Worm (Caenorhabditis elegans) whole organism, L4 larva: ENCODE results near the gene ndab-1.

Experiments
- Y48G9A.11 ChIP-seq: fragments of 200-800 bp; sonication (Bioruptor generic); IDR thresholded peaks from 2 replicates; pipeline ENCODE4 v1.3.6; 2022; ENCODE audit warnings: missing genetic modification reagents, missing genetic modification characterization, missing compliant biosample characterization
- ama-1 ChIP-seq: fragments of 150-350 bp; optimal IDR thresholded peaks from 2 replicates; lab custom pipeline; 2014; ENCODE audit warnings: inconsistent platforms, mixed read lengths
- ces-1 ChIP-seq: fragments of 150-350 bp; sonication (generic microtip); optimal IDR thresholded peaks from 4 replicates; lab custom pipeline; 2014; ENCODE audit warnings: missing biosample characterization, missing genetic modification reagents, missing genetic modification characterization
- ctbp-1 ChIP-seq: fragments of 200-800 bp; sonication (Bioruptor generic); IDR thresholded peaks from 2 replicates; pipeline ENCODE4 v1.3.6; 2022; ENCODE audit warnings: missing genetic modification reagents, missing genetic modification characterization, missing compliant biosample characterization
- daf-19 ChIP-seq: fragments of 200-800 bp; sonication (Bioruptor generic); conservative IDR thresholded peaks from 2 replicates; pipeline ENCODE4 v1.3.6; 2022; ENCODE audit warnings: missing genetic modification characterization, missing compliant biosample characterization
- fos-1 ChIP-seq: fragments of 150-350 bp; optimal IDR thresholded peaks from 2 replicates; lab custom pipeline; 2014; ENCODE audit warnings: missing biosample characterization, missing genetic modification characterization
- lin-39 ChIP-seq: fragments of 150-350 bp; optimal IDR thresholded peaks from 2 replicates; lab custom pipeline; 2014; ENCODE audit warnings: missing biosample characterization, missing genetic modification reagents, missing genetic modification characterization
- nhr-11 ChIP-seq: fragments of 150-350 bp; optimal IDR thresholded peaks from 2 replicates; lab custom pipeline; 2014; ENCODE audit warnings: missing biosample characterization, missing genetic modification characterization
- nhr-237 ChIP-seq: sonication (generic microtip); optimal IDR thresholded peaks from 2 replicates; lab custom pipeline; 2017; ENCODE audit warnings: missing biosample characterization, missing genetic modification characterization
- nhr-6 ChIP-seq: fragments of 150-350 bp; optimal IDR thresholded peaks from 2 replicates; lab custom pipeline; 2014; ENCODE audit warnings: missing biosample characterization, missing genetic modification characterization
- nhr-77 ChIP-seq: fragments of 150-350 bp; optimal IDR thresholded peaks from 2 replicates; lab custom pipeline; 2014; ENCODE audit warnings: missing biosample characterization, missing genetic modification characterization
- pqm-1 ChIP-seq: sonication (generic microtip); optimal IDR thresholded peaks from 2 replicates; lab custom pipeline; 2017; ENCODE audit warnings: missing biosample characterization, missing genetic modification characterization
- snpc-4 ChIP-seq: fragments of 150-350 bp; optimal IDR thresholded peaks from 2 replicates; lab custom pipeline; 2014; ENCODE audit warnings: missing biosample characterization, missing genetic modification characterization
- spr-3 ChIP-seq: fragments of 200-800 bp; sonication (Bioruptor generic); optimal IDR thresholded peaks from 2 replicates; lab custom pipeline; 2018; ENCODE audit warnings: mild to moderate bottlenecking, missing genetic modification characterization, missing compliant biosample characterization

- no peak for TF ChIP-seq ama-1
- no peak for TF ChIP-seq fos-1 (tag; lab: Kevin White, UChicago)
- no peak for TF ChIP-seq pqm-1 (tag; lab: Kevin White, UChicago)
- no peak for TF ChIP-seq ctbp-1
- no peak for TF ChIP-seq ces-1 (GFP tag; lab: Kevin White, UChicago)
- no peak for TF ChIP-seq snpc-4 (tag; lab: Kevin White, UChicago)
- no peak for TF ChIP-seq nhr-237 (tag; lab: Kevin White, UChicago)
- no peak for TF ChIP-seq nhr-11 (tag; lab: Kevin White, UChicago)
- TF ChIP-seq daf-19 (GFP tag; lab: Robert Waterston, UW) = no peak
- TF ChIP-seq nhr-6 = no peak
- TF ChIP-seq Y48G9A.11 (GFP tag; lab: Robert Waterston, UW) = no peak
- TF ChIP-seq nhr-77 = no peak
- no peak for TF ChIP-seq lin-39 (tag; lab: Kevin White, UChicago)
- TF ChIP-seq spr-3 (GFP tag; lab: Kevin White, UChicago) = no peak
These were observed 8.1 kb upstream of the ndab-1 start, which contains the start of gene nft-1 for ce11 chrIII:11923586-11923985.
